Worm (Caenorhabditis elegans): ENCODE data around the gene lon-1.

DNA sequence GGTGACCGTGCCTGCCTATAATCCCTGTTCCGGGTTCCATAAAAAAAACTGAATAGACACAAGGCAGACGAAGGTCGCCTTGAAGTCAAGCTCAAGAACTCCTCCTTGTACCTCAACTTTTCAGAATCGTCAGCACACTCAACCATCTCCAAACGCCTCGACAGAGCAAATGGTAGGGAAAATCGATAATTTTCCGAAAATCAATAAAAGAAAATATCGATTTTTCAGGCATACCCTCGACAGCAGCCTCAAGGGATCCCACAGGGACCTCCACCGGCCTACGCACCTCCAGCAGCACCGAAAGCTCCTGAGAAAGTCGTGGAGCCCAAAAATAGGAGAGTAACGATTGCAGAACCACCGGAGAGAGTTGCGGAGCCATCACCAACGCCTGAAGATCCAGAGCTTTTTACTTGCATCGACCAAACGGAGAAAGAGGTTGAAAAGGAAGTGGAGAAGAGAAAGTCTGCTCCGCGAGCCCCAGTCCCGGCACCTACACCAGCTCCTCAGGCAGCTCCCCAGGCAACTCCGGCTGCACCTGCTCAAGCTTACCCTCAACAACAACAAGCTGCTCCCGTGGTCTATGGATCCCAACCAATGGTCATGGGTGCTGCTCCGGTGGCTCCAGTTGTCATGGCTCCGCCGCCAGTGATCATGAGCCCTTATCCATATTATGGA, 5.4 kb downstream of the lon-1 start:
- no peak for TF ChIP-seq elt-3 (tag; optimal IDR thresholded peaks at IDR 0.05)
- TF ChIP-seq aly-2 (tag; optimal IDR thresholded peaks at IDR 0.05): no peak
- TF ChIP-seq unc-62 (GFP tag; optimal IDR thresholded peaks at IDR 0.05): no peak
- TF ChIP-seq nhr-28 (tag; optimal IDR thresholded peaks at IDR 0.05): no peak
- TF ChIP-seq fos-1 (tag; optimal IDR thresholded peaks at IDR 0.05): no peak
- no peak for TF ChIP-seq ztf-4 (tag; optimal IDR thresholded peaks at IDR 0.05)
- no peak for TF ChIP-seq mdl-1 (tag; optimal IDR thresholded peaks at IDR 0.05)
- no peak for TF ChIP-seq ZK546.5 (tag; optimal IDR thresholded peaks at IDR 0.05)
- no peak for TF ChIP-seq fkh-2 (tag; optimal IDR thresholded peaks at IDR 0.05)
- no peak for TF ChIP-seq nhr-76 (tag; optimal IDR thresholded peaks at IDR 0.05)
- no peak for TF ChIP-seq skn-1 (tag; optimal IDR thresholded peaks at IDR 0.05)
- TF ChIP-seq snpc-4 (tag; optimal IDR thresholded peaks at IDR 0.05): no peak
- no peak for TF ChIP-seq jun-1 (tag; optimal IDR thresholded peaks at IDR 0.05)
- no peak for TF ChIP-seq pha-4 (tag; optimal IDR thresholded peaks at IDR 0.05)

All from whole organism, L3 larva.